Fruit fly (Drosophila melanogaster) S2 (cell line): ENCODE data around the gene ND-30.

Experiments used
- CG8478 ChIP-seq: fragments of >200 bp; optimal IDR thresholded peaks from 2 replicates; lab custom pipeline; 2018
- CTCF ChIP-seq, 2 experiments: fragments of >200 bp; optimal IDR thresholded peaks; 2 replicates each; lab custom pipeline; 2018

dm6 chr3L:3205349-3205748 is 46.0 kb upstream of the ND-30 start, which contains the start of gene CG32277:
- TF ChIP-seq CG8478: no peak
- TF ChIP-seq CTCF (optimal IDR thresholded peaks at IDR 0.05; lab: Kevin White, UChicago): no peak
